Fruit fly (Drosophila melanogaster) ovary, adult (tissue): ENCODE results near the gene Npc2e.

Experiments
- CG17801 ChIP-seq: fragments of 200-800 bp; optimal IDR thresholded peaks from 2 replicates; lab custom pipeline; 2019; ENCODE audit warnings: missing biosample characterization, mild to moderate bottlenecking, missing genetic modification characterization, moderate library complexity; ENCODE audit not compliant: partially characterized antibody

Gene Npc2e

DNA sequence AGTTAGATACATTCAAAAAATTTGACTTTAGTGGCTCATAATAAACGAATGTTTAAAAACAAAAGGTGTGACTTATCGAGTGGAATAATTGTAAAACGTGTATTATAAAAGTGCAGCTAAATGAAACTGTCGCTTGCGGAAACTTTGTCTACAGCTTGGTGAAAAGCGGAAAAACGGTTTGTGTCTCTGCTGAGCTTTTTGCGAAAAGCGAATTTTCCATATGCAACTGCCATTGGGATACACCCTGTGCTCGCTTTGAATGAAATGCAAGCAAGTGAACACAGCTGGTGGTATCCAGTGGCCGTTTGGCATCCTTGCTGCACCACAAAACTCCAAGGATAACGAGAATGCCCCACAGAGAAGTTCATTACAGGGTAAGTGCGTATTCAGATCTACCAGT, 37.8 kb downstream of the Npc2e start:
- no peak for TF ChIP-seq CG17801 (GFP tag; lab: Kevin White, UChicago)

- TF ChIP-seq CG17801 (GFP tag; lab: Kevin White, UChicago) = no peak
These were observed 38.4 kb downstream of the Npc2e start for dm6 chr3R:10091513-10091912.

DNA sequence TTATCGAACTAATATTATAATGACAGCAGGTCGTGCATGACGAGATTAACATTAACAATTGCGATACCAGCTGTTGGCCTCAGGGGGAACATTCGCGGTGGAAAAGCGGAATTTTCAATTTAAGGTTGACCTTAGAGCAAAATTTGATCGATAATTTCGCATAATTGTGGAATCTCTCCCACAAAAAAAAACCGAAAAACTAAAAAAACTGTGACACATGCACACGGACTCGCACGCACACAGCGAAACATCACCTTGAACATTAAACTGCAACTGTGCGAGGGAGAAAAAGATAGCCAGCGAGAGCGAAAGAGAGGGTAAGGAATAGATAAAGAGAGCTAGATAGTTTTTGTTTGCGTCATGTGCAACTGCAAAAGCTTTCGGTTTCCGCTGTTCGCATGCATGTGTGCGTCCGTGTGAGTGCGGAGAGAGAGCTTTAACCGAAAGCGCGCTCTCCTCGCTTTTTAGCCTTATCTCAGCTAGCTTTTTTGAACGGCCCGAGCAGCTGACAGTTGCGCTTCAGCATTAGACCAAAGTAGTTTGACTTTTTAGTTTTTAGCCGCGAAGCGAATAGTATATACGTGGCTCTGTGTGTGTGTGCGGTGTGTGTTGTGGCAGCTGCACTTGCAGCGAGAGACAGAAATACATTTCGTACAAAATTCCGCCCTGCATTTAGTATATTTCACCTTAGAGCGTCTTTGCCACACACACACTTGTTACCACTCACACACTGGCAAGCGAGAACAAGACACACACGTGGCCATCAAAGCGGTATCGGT, 40.3 kb downstream of the Npc2e start:
- no peak for TF ChIP-seq CG17801 (GFP tag; lab: Kevin White, UChicago)

dm6 chr3R:10095052-10095451, 41.9 kb downstream of the Npc2e start:
- no peak for TF ChIP-seq CG17801 (GFP tag; lab: Kevin White, UChicago)

- no peak for TF ChIP-seq CG17801 (GFP tag; lab: Kevin White, UChicago)
These were observed 42.6 kb downstream of the Npc2e start for dm6 chr3R:10095765-10096164.

- TF ChIP-seq CG17801 (GFP tag; lab: Kevin White, UChicago) = no peak
These were observed 44.6 kb downstream of the Npc2e start for dm6 chr3R:10097531-10098295.

DNA sequence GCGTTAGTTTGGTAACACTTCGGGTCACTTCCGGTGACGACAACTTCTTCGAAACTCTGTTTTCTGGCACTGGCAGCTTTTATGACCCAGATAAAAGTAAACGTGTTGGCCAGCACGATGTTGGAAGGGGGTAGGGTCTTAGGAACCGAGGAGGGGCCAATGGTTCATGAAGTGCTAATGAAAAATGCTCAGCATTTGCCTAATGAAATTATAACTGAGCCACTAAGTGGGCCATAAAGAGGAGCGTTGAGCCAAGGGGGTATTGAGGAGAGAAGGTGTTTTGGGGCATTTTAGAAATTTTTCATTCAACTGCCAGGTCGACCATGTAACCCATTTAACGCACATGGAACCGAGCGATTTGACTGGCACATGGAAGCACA, 45.2 kb downstream of the Npc2e start:
- no peak for TF ChIP-seq CG17801 (GFP tag; lab: Kevin White, UChicago)

DNA sequence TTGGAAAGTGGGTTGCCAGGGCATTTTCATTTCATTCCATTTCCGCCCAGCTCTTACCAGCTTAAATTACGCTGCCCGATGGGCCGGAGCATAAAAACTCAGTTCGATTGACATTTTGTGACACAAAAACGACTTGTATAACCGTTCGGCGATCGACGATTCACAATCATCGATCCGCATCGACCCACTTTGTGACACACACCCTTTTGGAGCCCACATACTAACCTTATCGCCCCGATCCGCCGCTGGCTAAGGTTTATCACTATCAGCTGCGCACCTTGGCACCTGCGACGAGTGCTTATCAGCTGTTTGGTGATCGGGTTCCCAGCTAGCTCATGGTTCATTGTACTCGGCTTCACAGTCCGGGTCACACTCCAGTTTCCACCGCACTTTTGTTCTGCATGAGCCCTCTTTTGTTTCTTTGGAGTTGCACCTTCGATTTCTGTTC, 46.3 kb downstream of the Npc2e start:
- TF ChIP-seq CG17801 (GFP tag; lab: Kevin White, UChicago) = no peak

DNA sequence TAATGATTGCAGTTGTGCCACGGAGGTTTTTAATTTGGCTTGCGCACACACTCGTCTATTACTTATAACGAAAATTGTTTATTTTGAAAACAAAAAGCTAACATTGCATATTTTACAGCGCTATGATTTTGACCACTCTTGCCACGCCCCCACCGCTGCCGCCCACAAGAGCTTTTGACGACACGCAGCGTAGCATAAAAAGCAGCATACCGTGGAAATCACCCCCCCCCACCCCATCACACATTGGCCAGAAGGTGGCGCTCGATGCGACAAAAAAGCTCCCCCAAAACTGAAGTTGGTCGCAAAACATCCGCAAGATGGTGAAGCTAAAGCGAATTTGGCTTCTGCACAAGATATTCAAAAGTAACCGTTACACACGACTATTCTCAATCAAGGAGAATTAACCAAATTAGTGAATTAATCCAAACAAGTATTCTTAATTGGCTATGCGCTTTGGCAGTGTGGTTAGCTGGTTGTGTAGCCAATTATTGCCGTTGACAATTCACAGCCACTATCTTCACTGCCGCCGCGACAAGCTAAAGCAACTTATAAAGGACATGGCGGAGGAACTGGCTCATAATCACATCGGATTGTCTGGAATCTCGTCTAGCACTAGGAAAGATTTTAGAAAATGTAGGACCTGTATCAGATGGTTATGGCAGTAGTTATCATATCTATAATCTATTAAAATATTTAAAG, 47.5 kb downstream of the Npc2e start:
- TF ChIP-seq CG17801 (GFP tag; lab: Kevin White, UChicago) = no peak
